Fruit fly (Drosophila melanogaster) whole organism, embryonic: ENCODE results near the gene lectin-37Da.
A peak's percentile ranks its signal among the peaks of the same experiment; 100 is the strongest.

ENCODE experiments used
- CG1024 ChIP-seq: fragments of 200-800 bp; sonication (Bioruptor generic); IDR thresholded peaks from 2 replicates; pipeline ENCODE4 v1.3.6; 2022; ENCODE audit warnings: missing biosample characterization, missing genetic modification characterization
- CG11085 ChIP-seq: fragments of 200-800 bp; sonication (Bioruptor generic); IDR thresholded peaks from 2 replicates; pipeline ENCODE4 v1.3.6; 2022; ENCODE audit warnings: missing biosample characterization, missing genetic modification characterization
- CG12236 ChIP-seq: fragments of 200-800 bp; sonication (Bioruptor generic); optimal IDR thresholded peaks from 2 replicates; lab custom pipeline; 2016; ENCODE audit warnings: missing biosample characterization, missing genetic modification characterization
- CG12391 ChIP-seq: fragments of 200-800 bp; sonication (Bioruptor generic); optimal IDR thresholded peaks from 3 replicates; lab custom pipeline; 2018; ENCODE audit warnings: missing biosample characterization, mild to moderate bottlenecking, missing genetic modification characterization, moderate library complexity
- CG13775 ChIP-seq: fragments of 200-800 bp; sonication (Bioruptor generic); optimal IDR thresholded peaks from 3 replicates; lab custom pipeline; 2017; ENCODE audit warnings: missing biosample characterization, mild to moderate bottlenecking, missing genetic modification characterization
- CG1529 ChIP-seq: fragments of 200-800 bp; sonication (Bioruptor generic); optimal IDR thresholded peaks from 3 replicates; lab custom pipeline; 2018; ENCODE audit warnings: missing biosample characterization, missing genetic modification characterization
- CG15696 ChIP-seq: fragments of 200-800 bp; sonication (Bioruptor generic); optimal IDR thresholded peaks from 2 replicates; lab custom pipeline; 2019; ENCODE audit warnings: missing biosample characterization, mild to moderate bottlenecking, missing genetic modification characterization, moderate library complexity
- CG17829 ChIP-seq: fragments of 200-800 bp; optimal IDR thresholded peaks from 2 replicates; lab custom pipeline; 2019; ENCODE audit warnings: missing biosample characterization, mild to moderate bottlenecking, missing genetic modification characterization, moderate library complexity
- CG2120 ChIP-seq: fragments of 200-800 bp; sonication (Bioruptor generic); optimal IDR thresholded peaks from 3 replicates; lab custom pipeline; 2016; ENCODE audit warnings: missing biosample characterization, missing genetic modification characterization
- CG32532 ChIP-seq: fragments of 200-800 bp; sonication (Bioruptor generic); IDR thresholded peaks from 2 replicates; pipeline ENCODE4 v1.3.6; 2022; ENCODE audit warnings: missing biosample characterization, missing genetic modification characterization
- CG34224 ChIP-seq: fragments of 200-800 bp; sonication (Bioruptor generic); IDR thresholded peaks from 3 replicates; pipeline ENCODE4 v1.3.6; 2022; ENCODE audit warnings: missing biosample characterization, missing genetic modification characterization; ENCODE audit not compliant: partially characterized antibody
- CG43689 ChIP-seq: fragments of 200-800 bp; sonication (Bioruptor generic); IDR thresholded peaks from 2 replicates; pipeline ENCODE4 v1.3.6; 2022; ENCODE audit warnings: missing biosample characterization, missing genetic modification characterization
- CG4707 ChIP-seq: fragments of 200-800 bp; sonication (Bioruptor generic); optimal IDR thresholded peaks from 2 replicates; lab custom pipeline; 2018; ENCODE audit warnings: missing biosample characterization, mild to moderate bottlenecking, missing genetic modification characterization, moderate library complexity
- CG4854 ChIP-seq: fragments of 200-800 bp; sonication (Bioruptor generic); optimal IDR thresholded peaks from 2 replicates; lab custom pipeline; 2016; ENCODE audit warnings: missing biosample characterization, missing genetic modification characterization, inconsistent platforms
- CG6254 ChIP-seq: fragments of 200-800 bp; sonication (Bioruptor generic); optimal IDR thresholded peaks from 3 replicates; lab custom pipeline; 2017; ENCODE audit warnings: mild to moderate bottlenecking, missing biosample characterization, missing genetic modification reagents, missing genetic modification characterization
- CG6765 ChIP-seq: fragments of 200-800 bp; sonication (Bioruptor generic); optimal IDR thresholded peaks from 3 replicates; lab custom pipeline; 2017; ENCODE audit warnings: missing biosample characterization, mild to moderate bottlenecking, missing genetic modification characterization
- CG7839 ChIP-seq: fragments of 200-800 bp; sonication (Bioruptor generic); optimal IDR thresholded peaks from 3 replicates; lab custom pipeline; 2018; ENCODE audit warnings: missing biosample characterization, mild to moderate bottlenecking, missing genetic modification characterization, moderate library complexity
- CG8290 ChIP-seq, 3 experiments: fragments of 200-800 bp; sonication (Bioruptor generic); optimal IDR thresholded peaks; 2 replicates each; lab custom pipeline; 2016 to 2019; ENCODE audit warnings: missing biosample characterization in 3 of 3, missing genetic modification characterization in 3 of 3, mild to moderate bottlenecking in 2 of 3, moderate library complexity in 1 of 3
- CG8359 ChIP-seq: fragments of 200-800 bp; sonication (Bioruptor generic); optimal IDR thresholded peaks from 2 replicates; lab custom pipeline; 2017; ENCODE audit warnings: missing biosample characterization, mild to moderate bottlenecking, missing genetic modification characterization, borderline replicate concordance
- CG8924 ChIP-seq: fragments of 200-800 bp; optimal IDR thresholded peaks from 3 replicates; lab custom pipeline; 2019; ENCODE audit warnings: missing biosample characterization, mild to moderate bottlenecking, missing genetic modification characterization, moderate library complexity
- Dbx ChIP-seq: fragments of 200-800 bp; sonication (Bioruptor generic); IDR thresholded peaks from 3 replicates; pipeline ENCODE4 v1.3.6; 2022; ENCODE audit warnings: missing biosample characterization, missing genetic modification characterization
- Dip2 ChIP-seq: fragments of 200-800 bp; sonication (Bioruptor generic); IDR thresholded peaks from 2 replicates; pipeline ENCODE4 v1.3.6; 2022; ENCODE audit warnings: missing biosample characterization, missing genetic modification characterization
- Ets97D ChIP-seq: fragments of 200-800 bp; sonication (Bioruptor generic); optimal IDR thresholded peaks from 3 replicates; lab custom pipeline; 2016; ENCODE audit warnings: missing biosample characterization, missing genetic modification characterization
- H2.0 ChIP-seq: fragments of 200-800 bp; sonication (Bioruptor generic); IDR thresholded peaks from 2 replicates; pipeline ENCODE4 v1.3.6; 2022; ENCODE audit warnings: missing biosample characterization, missing genetic modification characterization
- HmgZ ChIP-seq: fragments of 200-800 bp; sonication (Bioruptor generic); optimal IDR thresholded peaks from 2 replicates; lab custom pipeline; 2018; ENCODE audit warnings: missing biosample characterization, mild to moderate bottlenecking, missing genetic modification characterization
- Hr3 ChIP-seq: fragments of 200-800 bp; sonication (Bioruptor generic); optimal IDR thresholded peaks from 3 replicates; lab custom pipeline; 2016; ENCODE audit warnings: missing biosample characterization, missing genetic modification characterization
- Jarid2 ChIP-seq: fragments of 200-800 bp; sonication (Bioruptor generic); optimal IDR thresholded peaks from 3 replicates; lab custom pipeline; 2017; ENCODE audit warnings: mild to moderate bottlenecking, missing biosample characterization, missing genetic modification reagents, missing genetic modification characterization
- Lim3 ChIP-seq: fragments of 200-800 bp; sonication (Bioruptor generic); IDR thresholded peaks from 2 replicates; pipeline ENCODE4 v1.3.6; 2022; ENCODE audit warnings: missing biosample characterization, missing genetic modification characterization
- Max ChIP-seq: fragments of 200-800 bp; sonication (Bioruptor generic); optimal IDR thresholded peaks from 2 replicates; lab custom pipeline; 2016; ENCODE audit warnings: missing biosample characterization, mild to moderate bottlenecking, missing genetic modification characterization
- Mes4 ChIP-seq: fragments of 200-800 bp; sonication (Bioruptor generic); optimal IDR thresholded peaks from 2 replicates; lab custom pipeline; 2016; ENCODE audit warnings: missing biosample characterization, missing genetic modification characterization
- Taf1 ChIP-seq: fragments of 200-800 bp; sonication (Bioruptor generic); IDR thresholded peaks from 2 replicates; pipeline ENCODE4 v1.3.6; 2022; ENCODE audit warnings: missing biosample characterization, missing genetic modification characterization
- ap ChIP-seq: fragments of 200-800 bp; sonication (Bioruptor generic); IDR thresholded peaks from 2 replicates; pipeline ENCODE4 v1.3.6; 2022; ENCODE audit warnings: missing biosample characterization, missing genetic modification characterization
- bbx ChIP-seq: fragments of 200-800 bp; sonication (Bioruptor generic); IDR thresholded peaks from 2 replicates; pipeline ENCODE4 v1.3.6; 2022; ENCODE audit warnings: missing biosample characterization, missing genetic modification characterization; ENCODE audit not compliant: partially characterized antibody
- dan ChIP-seq: fragments of 200-800 bp; sonication (Bioruptor generic); IDR thresholded peaks from 2 replicates; pipeline ENCODE4 v1.3.6; 2022; ENCODE audit warnings: missing biosample characterization, missing genetic modification characterization
- fu2 ChIP-seq: fragments of 200-800 bp; sonication (Bioruptor generic); optimal IDR thresholded peaks from 2 replicates; lab custom pipeline; 2016; ENCODE audit warnings: missing biosample characterization, missing genetic modification characterization
- grau ChIP-seq: fragments of 200-800 bp; optimal IDR thresholded peaks from 3 replicates; lab custom pipeline; 2019; ENCODE audit warnings: missing biosample characterization, mild to moderate bottlenecking, missing genetic modification characterization, moderate library complexity
- hkb ChIP-seq, 2 experiments: fragments of 200-800 bp in 1 of 2; fragments of >200 bp in 1 of 2; sonication (Bioruptor generic) in 1 of 2; IDR thresholded peaks in 1 of 2; optimal IDR thresholded peaks in 1 of 2; 2 replicates each; pipeline versions ENCODE4 v1.3.6 to Lab custom; 2017 to 2022; ENCODE audit warnings: missing biosample characterization in 1 of 2, missing genetic modification characterization in 1 of 2
- jing ChIP-seq: fragments of 200-800 bp; sonication (Bioruptor generic); optimal IDR thresholded peaks from 2 replicates; lab custom pipeline; 2018; ENCODE audit warnings: missing biosample characterization, mild to moderate bottlenecking, missing genetic modification characterization
- nau ChIP-seq: fragments of 200-800 bp; sonication (Bioruptor generic); optimal IDR thresholded peaks from 3 replicates; lab custom pipeline; 2017; ENCODE audit warnings: missing biosample characterization, mild to moderate bottlenecking, missing genetic modification characterization, missing genetic modification reagents
- prd ChIP-seq, 3 experiments: fragments of >200 bp in 2 of 3; fragments of 200-800 bp in 1 of 3; sonication (Bioruptor generic) in 1 of 3; optimal IDR thresholded peaks in 2 of 3; IDR thresholded peaks in 1 of 3; 2 replicates in 2 of 3; 3 replicates in 1 of 3; pipeline versions ENCODE4 v1.3.6 to Lab custom; 2017 to 2022; ENCODE audit warnings: missing biosample characterization in 1 of 3, missing genetic modification characterization in 1 of 3
- sim ChIP-seq: fragments of 200-800 bp; sonication (Bioruptor generic); IDR thresholded peaks from 2 replicates; pipeline ENCODE4 v1.3.6; 2022; ENCODE audit warnings: missing biosample characterization, missing genetic modification characterization
- sima ChIP-seq: fragments of 200-800 bp; sonication (Bioruptor generic); optimal IDR thresholded peaks from 2 replicates; lab custom pipeline; 2016; ENCODE audit warnings: missing biosample characterization, missing genetic modification characterization
- sug ChIP-seq: fragments of 200-800 bp; optimal IDR thresholded peaks from 2 replicates; lab custom pipeline; 2019; ENCODE audit warnings: missing biosample characterization, mild to moderate bottlenecking, missing genetic modification characterization, moderate library complexity
- trh ChIP-seq: fragments of 200-800 bp; sonication (Bioruptor generic); optimal IDR thresholded peaks from 2 replicates; lab custom pipeline; 2016; ENCODE audit warnings: missing biosample characterization, missing genetic modification characterization
- wek ChIP-seq: fragments of 200-800 bp; sonication (Bioruptor generic); optimal IDR thresholded peaks from 3 replicates; lab custom pipeline; 2018; ENCODE audit warnings: missing biosample characterization, mild to moderate bottlenecking, missing genetic modification characterization, moderate library complexity
- zf30C ChIP-seq: fragments of 200-800 bp; sonication (Bioruptor generic); optimal IDR thresholded peaks from 3 replicates; lab custom pipeline; 2018; ENCODE audit warnings: missing biosample characterization, mild to moderate bottlenecking, missing genetic modification characterization
- zfh1 ChIP-seq: fragments of 200-800 bp; sonication (Bioruptor generic); IDR thresholded peaks from 3 replicates; pipeline ENCODE4 v1.3.6; 2022; ENCODE audit warnings: missing biosample characterization, missing genetic modification characterization

Gene lectin-37Da

dm6 chr2L:19398317-19399234 is 19.5 kb upstream of the lectin-37Da start, which contains the start of gene CG17544 (continued):
- TF ChIP-seq CG7839 (tag; lab: Kevin White, UChicago) (peak; percentile 74), Hr3 (peak; percentile 86), zfh1 (peak; percentile 7; the same call in 1 of the 3 replicates), bbx (peak; percentile 54), ap (GFP tag; lab: Robert Waterston, UW) (0 out of 2 replicates have a peak, but pooled peaks have one; percentile 10), CG15696 (tag; lab: Kevin White, UChicago) (peak; percentile 71), CG17829 (tag; lab: Kevin White, UChicago) (peak; percentile 82), CG2120 (GFP tag; lab: Kevin White, UChicago) (peak; percentile 68), CG1024 (no peak), HmgZ (tag; lab: Kevin White, UChicago) (peak; percentile 41), nau (GFP tag; lab: Kevin White, UChicago) (peak; percentile 70), CG8359 (GFP tag; lab: Kevin White, UChicago) (peak; percentile 71), dan (GFP tag; lab: Robert Waterston, UW) (no peak), sug (tag; lab: Kevin White, UChicago) (peak; percentile 81), CG13775 (GFP tag; lab: Kevin White, UChicago) (peak; percentile 89), CG11085 (no peak; the same call in 1 of the 2 replicates), CG34224 (GFP tag; lab: Robert Waterston, UW) (peak; percentile 48; the same call in 2 of the 3 replicates), Max (GFP tag; lab: Kevin White, UChicago) (no peak), hkb (optimal IDR thresholded peaks at IDR 0.05; lab: Kevin White, UChicago) (no peak), hkb (GFP tag; IDR thresholded peaks at IDR 0.05; lab: Robert Waterston, UW) (no peak; the same call in none of the 2 replicates), wek (GFP tag; lab: Kevin White, UChicago) (no peak), sim (GFP tag; lab: Robert Waterston, UW) (no peak), grau (tag; lab: Kevin White, UChicago) (peak; percentile 87), Dip2 (no peak), sima (no peak), CG4854 (GFP tag; lab: Kevin White, UChicago) (no peak), trh (GFP tag; lab: Kevin White, UChicago) (peak; percentile 32), CG12391 (tag; lab: Kevin White, UChicago) (peak; percentile 80), CG1529 (GFP tag; lab: Kevin White, UChicago) (no peak), zf30C (GFP tag; lab: Kevin White, UChicago) (peak; percentile 83), CG6254 (peak; percentile 53), Mes4 (no peak), jing (GFP tag; lab: Kevin White, UChicago) (no peak), Lim3 (no peak), Taf1 (GFP tag; lab: Robert Waterston, UW) (peak; percentile 9; the same call in 1 of the 2 replicates), CG4707 (GFP tag; lab: Kevin White, UChicago) (no peak), prd (optimal IDR thresholded peaks at IDR 0.05; lab: Kevin White, UChicago) (no peak), prd (GFP tag; IDR thresholded peaks at IDR 0.05; lab: Robert Waterston, UW) (peak; percentile 71), CG43689 (GFP tag; lab: Robert Waterston, UW) (no peak), CG8290 (GFP tag; optimal IDR thresholded peaks at IDR 0.05; lab: Kevin White, UChicago) (peak; percentile 19), CG8290 (tag; optimal IDR thresholded peaks at IDR 0.05; lab: Kevin White, UChicago) (peak in 1 of 2 experiments; percentile 75), CG32532 (GFP tag; lab: Robert Waterston, UW) (peak; percentile 76), fu2 (GFP tag; lab: Kevin White, UChicago) (peak; percentile 25), Jarid2 (GFP tag; lab: Kevin White, UChicago) (peak; percentile 64), CG12236 (GFP tag; lab: Kevin White, UChicago) (no peak), CG8924 (tag; lab: Kevin White, UChicago) (peak; percentile 92), Ets97D (GFP tag; lab: Kevin White, UChicago) (no peak), CG6765 (peak; percentile 82), Dbx (GFP tag; lab: Robert Waterston, UW) (peak; percentile 76; the same call in 1 of the 3 replicates), H2.0 (GFP tag; lab: Robert Waterston, UW) (peak; percentile 54)
